Worm (Caenorhabditis elegans): ENCODE results near the gene unc-115.
A peak's percentile ranks its signal among the peaks of the same experiment; 100 is the strongest.
"Not testable (repeated sequence)": the region's sequence is repeated elsewhere in the genome, so short reads cannot be mapped to it uniquely, and the experiment has no call there.

unc-115 gene

ce11 chrX:10124338-10124737, 22.4 kb upstream of the unc-115 start (continued):
- TF ChIP-seq sdz-12 (GFP tag; optimal IDR thresholded peaks at IDR 0.05) (no peak), snpc-1.2 (GFP tag; IDR thresholded peaks at IDR 0.05) (peak; percentile 69), skn-1 (tag; optimal IDR thresholded peaks at IDR 0.05) (no peak), ceh-44 (GFP tag; IDR thresholded peaks at IDR 0.05) (no peak), ZK337.2 (GFP tag; IDR thresholded peaks at IDR 0.05) (0 out of 2 replicates have a peak, but pooled peaks have one; percentile 44), ces-1 (GFP tag; optimal IDR thresholded peaks at IDR 0.05) (no peak), lin-29 (GFP tag; IDR thresholded peaks at IDR 0.05) (0 out of 2 replicates have a peak, but pooled peaks have one; percentile 12), lsy-2 (tag; optimal IDR thresholded peaks at IDR 0.05) (no peak), zip-2 (tag; optimal IDR thresholded peaks at IDR 0.05) (no peak), dve-1 (tag; optimal IDR thresholded peaks at IDR 0.05; ENCODE audit: insufficient read depth) (peak; percentile 11), pha-4 (GFP tag; IDR thresholded peaks at IDR 0.05) (peak; percentile 69; the same call in 1 of the 2 replicates), pha-4 (tag; optimal IDR thresholded peaks at IDR 0.05) (no peak), dmd-6 (GFP tag; IDR thresholded peaks at IDR 0.05) (peak; percentile 38), R02D3.7 (tag; optimal IDR thresholded peaks at IDR 0.05) (no peak), set-16 (GFP tag; IDR thresholded peaks at IDR 0.05) (no peak), nhr-11 (tag; optimal IDR thresholded peaks at IDR 0.05) (no peak), daf-8 (GFP tag; IDR thresholded peaks at IDR 0.05) (no peak), madf-5 (GFP tag; IDR thresholded peaks at IDR 0.05) (no peak), ceh-20 (GFP tag; IDR thresholded peaks at IDR 0.05) (no peak), vab-7 (GFP tag; IDR thresholded peaks at IDR 0.05) (0 out of 2 replicates have a peak, but pooled peaks have one; percentile 48), mdl-1 (tag; optimal IDR thresholded peaks at IDR 0.05) (no peak)

- TF ChIP-seq snpc-4 (tag; optimal IDR thresholded peaks at IDR 0.05): no peak
- no peak for TF ChIP-seq php-3 (GFP tag; IDR thresholded peaks at IDR 0.05)
- no peak for TF ChIP-seq ceh-44 (GFP tag; IDR thresholded peaks at IDR 0.05)
- TF ChIP-seq T20F7.1 (GFP tag; optimal IDR thresholded peaks at IDR 0.05): no peak
- TF ChIP-seq daf-19 (GFP tag; conservative IDR thresholded peaks at IDR 0.05): no peak
- TF ChIP-seq ZK337.2 (GFP tag; IDR thresholded peaks at IDR 0.05): no peak
- no peak for TF ChIP-seq arid-1 (GFP tag; conservative IDR thresholded peaks at IDR 0.05)
- no peak for TF ChIP-seq ama-1 (optimal IDR thresholded peaks at IDR 0.05)
- TF ChIP-seq ceh-20 (GFP tag; IDR thresholded peaks at IDR 0.05): no peak
- no peak for TF ChIP-seq unc-62 (GFP tag; optimal IDR thresholded peaks at IDR 0.05 in 1 of 2)
- TF ChIP-seq unc-62 (tag; optimal IDR thresholded peaks at IDR 0.05): no peak
- TF ChIP-seq dmd-8 (GFP tag; IDR thresholded peaks at IDR 0.05): no peak
- TF ChIP-seq daf-8 (GFP tag; IDR thresholded peaks at IDR 0.05): no peak
- no peak for TF ChIP-seq nhr-25 (tag; optimal IDR thresholded peaks at IDR 0.05; ENCODE audit: borderline replicate concordance, insufficient read depth)
- TF ChIP-seq cey-2 (tag; optimal IDR thresholded peaks at IDR 0.05; ENCODE audit: borderline replicate concordance, insufficient read depth): no peak
- TF ChIP-seq D1046.2 (GFP tag; IDR thresholded peaks at IDR 0.05): no peak
- TF ChIP-seq hif-1 (tag; optimal IDR thresholded peaks at IDR 0.05): no peak
Observed at ce11 chrX:10130159-10130558, 16.5 kb upstream of the unc-115 start.

- TF ChIP-seq daf-16 (GFP tag; optimal IDR thresholded peaks at IDR 0.05): peak; percentile 3 to 81
- TF ChIP-seq daf-16 (tag; optimal IDR thresholded peaks at IDR 0.05): peak; percentile 69
- peak; percentile 66 for TF ChIP-seq T20F7.1 (GFP tag; optimal IDR thresholded peaks at IDR 0.05)
- peak; percentile 80 for TF ChIP-seq mep-1 (tag; optimal IDR thresholded peaks at IDR 0.05)
- peak; percentile 74 for TF ChIP-seq vab-7 (GFP tag; IDR thresholded peaks at IDR 0.05)
- peak; percentile 81; the same call in 1 of the 2 replicates for TF ChIP-seq ceh-44 (GFP tag; IDR thresholded peaks at IDR 0.05)
- TF ChIP-seq pha-4 (GFP tag; IDR thresholded peaks at IDR 0.05): peak; percentile 89
- not testable (repeated sequence) for TF ChIP-seq pha-4 (tag; optimal IDR thresholded peaks at IDR 0.05)
- TF ChIP-seq dmd-6 (GFP tag; IDR thresholded peaks at IDR 0.05): peak; percentile 59
- 0 out of 2 replicates have a peak, but pooled peaks have one; percentile 29 for TF ChIP-seq lin-29 (GFP tag; IDR thresholded peaks at IDR 0.05)
- peak; percentile 97 for TF ChIP-seq aha-1 (tag)
- peak; percentile 45 for TF ChIP-seq mxl-3 (GFP tag; optimal IDR thresholded peaks at IDR 0.05)
- peak; percentile 60; the same call in 1 of the 2 replicates for TF ChIP-seq lin-1 (GFP tag; IDR thresholded peaks at IDR 0.05)
- TF ChIP-seq Y48G9A.11 (GFP tag; IDR thresholded peaks at IDR 0.05): peak; percentile 68; the same call in 1 of the 2 replicates
- peak; percentile 44 for TF ChIP-seq lir-3 (tag; optimal IDR thresholded peaks at IDR 0.05)
- peak; percentile 55; the same call in 1 of the 2 replicates for TF ChIP-seq mxl-2 (GFP tag; conservative IDR thresholded peaks at IDR 0.05)
- peak; percentile 22 for TF ChIP-seq lin-13 (GFP tag; optimal IDR thresholded peaks at IDR 0.05)
- peak; percentile 83 for TF ChIP-seq hmg-1.1 (GFP tag; IDR thresholded peaks at IDR 0.05)
- TF ChIP-seq dmd-9 (GFP tag; IDR thresholded peaks at IDR 0.05): 0 out of 2 replicates have a peak, but pooled peaks have one; percentile 49
- TF ChIP-seq rbr-2 (tag; optimal IDR thresholded peaks at IDR 0.05): peak; percentile 67
- TF ChIP-seq nhr-28 (tag; optimal IDR thresholded peaks at IDR 0.05): peak; percentile 32
Observed at ce11 chrX:10132546-10133032, 14.1 kb upstream of the unc-115 start.
